Fruit fly (Drosophila melanogaster): Measurements from ENCODE around the gene sty.
A peak's percentile ranks its signal among the peaks of the same experiment; 100 is the strongest.

Gene sty

dm6 chr3L:3432656-3433344 lies 8.1 kb upstream of the sty start:
- TF ChIP-seq CG16815 (GFP tag; optimal IDR thresholded peaks at IDR 0.05) (peak; percentile 57), sna (GFP tag; IDR thresholded peaks at IDR 0.05; ENCODE audit: partially characterized antibody) (no peak), CG4617 (GFP tag; optimal IDR thresholded peaks at IDR 0.05; ENCODE audit: borderline replicate concordance) (peak; percentile 37), dati (GFP tag; IDR thresholded peaks at IDR 0.05) (peak; percentile 36; the same call in 1 of the 2 replicates), Dll (GFP tag; IDR thresholded peaks at IDR 0.05; ENCODE audit: partially characterized antibody) (no peak), CG4820 (GFP tag; optimal IDR thresholded peaks at IDR 0.05) (peak; percentile 72), CG3838 (GFP tag; optimal IDR thresholded peaks at IDR 0.05) (peak; percentile 14), p53 (GFP tag; optimal IDR thresholded peaks at IDR 0.05) (no peak), Spps (tag; optimal IDR thresholded peaks at IDR 0.05) (peak; percentile 31), exex (tag; optimal IDR thresholded peaks at IDR 0.05) (peak; percentile 38), lov (optimal IDR thresholded peaks at IDR 0.05) (no peak), lov (GFP tag; IDR thresholded peaks at IDR 0.05) (0 out of 3 replicates have a peak, but pooled peaks have one; percentile 44), mld (GFP tag; IDR thresholded peaks at IDR 0.05; ENCODE audit: partially characterized antibody) (no peak), CG18262 (tag; optimal IDR thresholded peaks at IDR 0.05) (peak; percentile 74), CG7745 (tag; optimal IDR thresholded peaks at IDR 0.05) (no peak), Elba2 (GFP tag; optimal IDR thresholded peaks at IDR 0.05) (no peak), CG17361 (GFP tag; IDR thresholded peaks at IDR 0.05) (peak; percentile 86), Dref (GFP tag; IDR thresholded peaks at IDR 0.05) (no peak), NK7.1 (GFP tag; optimal IDR thresholded peaks at IDR 0.05) (no peak), klu (GFP tag; IDR thresholded peaks at IDR 0.05) (peak; percentile 84), Ets65A (GFP tag) (peak; percentile 94), phol (tag; optimal IDR thresholded peaks at IDR 0.05) (peak; percentile 84), Sry-β (GFP tag; optimal IDR thresholded peaks at IDR 0.05) (no peak), CG12299 (tag; optimal IDR thresholded peaks at IDR 0.05) (peak; percentile 59), Usf (GFP tag; optimal IDR thresholded peaks at IDR 0.05) (peak; percentile 13), CG10321 (GFP tag; IDR thresholded peaks at IDR 0.05) (peak; percentile 52; the same call in 1 of the 2 replicates), Sry-δ (GFP tag; optimal IDR thresholded peaks at IDR 0.05) (peak; percentile 2), chm (GFP tag; IDR thresholded peaks at IDR 0.05) (peak; percentile 57; the same call in 1 of the 2 replicates), sc (optimal IDR thresholded peaks at IDR 0.05) (no peak), sc (GFP tag; optimal IDR thresholded peaks at IDR 0.05) (peak; percentile 56), CG13775 (GFP tag; optimal IDR thresholded peaks at IDR 0.05) (peak; percentile 66), Scr (GFP tag; IDR thresholded peaks at IDR 0.05; ENCODE audit: partially characterized antibody) (no peak), stc (GFP tag; IDR thresholded peaks at IDR 0.05) (peak; percentile 82), disco-r (GFP tag; optimal IDR thresholded peaks at IDR 0.05) (peak; percentile 12), CG10959 (GFP tag; IDR thresholded peaks at IDR 0.05) (peak; percentile 53), ci (GFP tag; IDR thresholded peaks at IDR 0.05) (peak; percentile 88), Ets97D (GFP tag; optimal IDR thresholded peaks at IDR 0.05) (peak; percentile 23), bigmax (GFP tag; optimal IDR thresholded peaks at IDR 0.05) (no peak), da (GFP tag; optimal IDR thresholded peaks at IDR 0.05) (no peak), cas (GFP tag; IDR thresholded peaks at IDR 0.05) (peak; percentile 77), CG14667 (GFP tag; IDR thresholded peaks at IDR 0.05) (peak; percentile 77), Ptx1 (GFP tag; IDR thresholded peaks at IDR 0.05) (peak; percentile 86), cwo (GFP tag; optimal IDR thresholded peaks at IDR 0.05) (peak; percentile 83), maf-S (GFP tag; optimal IDR thresholded peaks at IDR 0.05) (no peak), btn (GFP tag; optimal IDR thresholded peaks at IDR 0.05) (no peak), ase (GFP tag; IDR thresholded peaks at IDR 0.05) (peak; percentile 73; the same call in 1 of the 3 replicates), sd (tag; optimal IDR thresholded peaks at IDR 0.05) (peak; percentile 79), CG14050 (GFP tag; IDR thresholded peaks at IDR 0.05) (peak; percentile 83), cg (GFP tag; optimal IDR thresholded peaks at IDR 0.05) (no peak), Lim3 (GFP tag; IDR thresholded peaks at IDR 0.05) (no peak), Antp (GFP tag; optimal IDR thresholded peaks at IDR 0.05) (no peak)
